Fruit fly (Drosophila melanogaster) whole organism, embryonic: ENCODE results near the gene Sas-4.

Experiments
- Antp ChIP-seq: fragments of 200-800 bp; sonication (Bioruptor generic); optimal IDR thresholded peaks from 3 replicates; lab custom pipeline; 2016; ENCODE audit warnings: missing biosample characterization, missing genetic modification characterization
- B-H2 ChIP-seq: fragments of 200-800 bp; sonication (Bioruptor generic); optimal IDR thresholded peaks from 2 replicates; lab custom pipeline; 2018; ENCODE audit warnings: missing biosample characterization, mild to moderate bottlenecking, missing genetic modification characterization
- CG10654 ChIP-seq: fragments of 200-800 bp; sonication (Bioruptor generic); optimal IDR thresholded peaks from 2 replicates; lab custom pipeline; 2016; ENCODE audit warnings: missing biosample characterization, missing genetic modification characterization
- CG11093 ChIP-seq: fragments of 200-800 bp; sonication (Bioruptor generic); IDR thresholded peaks from 3 replicates; pipeline ENCODE4 v1.3.6; 2022; ENCODE audit warnings: missing biosample characterization, missing genetic modification characterization
- CG11398 ChIP-seq: fragments of 200-800 bp; sonication (Bioruptor generic); optimal IDR thresholded peaks from 2 replicates; lab custom pipeline; 2016; ENCODE audit warnings: missing biosample characterization, missing genetic modification characterization
- CG13424 ChIP-seq: fragments of 200-800 bp; sonication (Bioruptor generic); optimal IDR thresholded peaks from 2 replicates; lab custom pipeline; 2019; ENCODE audit warnings: missing biosample characterization, mild to moderate bottlenecking, missing genetic modification characterization, moderate library complexity
- CG14667 ChIP-seq: fragments of 200-800 bp; sonication (Bioruptor generic); IDR thresholded peaks from 2 replicates; pipeline ENCODE4 v1.3.6; 2022; ENCODE audit warnings: missing biosample characterization, missing genetic modification characterization
- CG15479 ChIP-seq: fragments of 200-800 bp; sonication (Bioruptor generic); optimal IDR thresholded peaks from 3 replicates; lab custom pipeline; 2019; ENCODE audit warnings: missing biosample characterization, mild to moderate bottlenecking, missing genetic modification characterization, moderate library complexity
- CG1602 ChIP-seq: fragments of 200-800 bp; sonication (Bioruptor generic); optimal IDR thresholded peaks from 3 replicates; lab custom pipeline; 2016; ENCODE audit warnings: missing biosample characterization, missing genetic modification characterization
- CG16813 ChIP-seq: fragments of 200-800 bp; sonication (Bioruptor generic); IDR thresholded peaks from 3 replicates; pipeline ENCODE4 v1.3.6; 2022; ENCODE audit warnings: missing biosample characterization, missing genetic modification characterization; ENCODE audit not compliant: partially characterized antibody
- CG18764 ChIP-seq: fragments of 200-800 bp; sonication (Bioruptor generic); optimal IDR thresholded peaks from 3 replicates; lab custom pipeline; 2016; ENCODE audit warnings: missing biosample characterization, missing genetic modification characterization
- CG3281 ChIP-seq: fragments of 200-800 bp; sonication (Bioruptor generic); optimal IDR thresholded peaks from 3 replicates; lab custom pipeline; 2017; ENCODE audit warnings: missing biosample characterization, mild to moderate bottlenecking, missing genetic modification characterization
- CG33213 ChIP-seq: fragments of 200-800 bp; sonication (Bioruptor generic); optimal IDR thresholded peaks from 3 replicates; lab custom pipeline; 2016; ENCODE audit warnings: missing biosample characterization, missing genetic modification characterization
- CG34224 ChIP-seq: fragments of 200-800 bp; sonication (Bioruptor generic); IDR thresholded peaks from 3 replicates; pipeline ENCODE4 v1.3.6; 2022; ENCODE audit warnings: missing biosample characterization, missing genetic modification characterization; ENCODE audit not compliant: partially characterized antibody
- CG3847 ChIP-seq: fragments of 200-800 bp; sonication (Bioruptor generic); IDR thresholded peaks from 2 replicates; pipeline ENCODE4 v1.3.6; 2022; ENCODE audit warnings: missing biosample characterization, missing genetic modification characterization
- CG5953 ChIP-seq: fragments of 200-800 bp; sonication (Bioruptor generic); IDR thresholded peaks from 2 replicates; pipeline ENCODE4 v1.3.6; 2022; ENCODE audit warnings: missing biosample characterization, missing genetic modification characterization
- CG7745 ChIP-seq: fragments of 200-800 bp; sonication (Bioruptor generic); optimal IDR thresholded peaks from 2 replicates; lab custom pipeline; 2018; ENCODE audit warnings: missing biosample characterization, mild to moderate bottlenecking, missing genetic modification characterization, moderate library complexity
- CG7987 ChIP-seq: fragments of 200-800 bp; sonication (Bioruptor generic); optimal IDR thresholded peaks from 2 replicates; lab custom pipeline; 2018; ENCODE audit warnings: missing biosample characterization, mild to moderate bottlenecking, missing genetic modification characterization, moderate library complexity
- Doc2 ChIP-seq: fragments of 200-800 bp; sonication (Bioruptor generic); IDR thresholded peaks from 2 replicates; pipeline ENCODE4 v1.3.6; 2022; ENCODE audit warnings: missing biosample characterization, missing genetic modification characterization
- Hr51 ChIP-seq, 2 experiments: fragments of 200-800 bp; sonication (Bioruptor generic); optimal IDR thresholded peaks; 2 replicates in 1 of 2; 3 replicates in 1 of 2; lab custom pipeline; 2016 to 2018; ENCODE audit warnings: missing biosample characterization in 2 of 2, missing genetic modification characterization in 2 of 2, mild to moderate bottlenecking in 1 of 2, moderate library complexity in 1 of 2
- Jarid2 ChIP-seq: fragments of 200-800 bp; sonication (Bioruptor generic); optimal IDR thresholded peaks from 3 replicates; lab custom pipeline; 2017; ENCODE audit warnings: mild to moderate bottlenecking, missing biosample characterization, missing genetic modification reagents, missing genetic modification characterization
- Lpt ChIP-seq: fragments of >200 bp; optimal IDR thresholded peaks from 2 replicates; lab custom pipeline; 2018; ENCODE audit warnings: missing biosample characterization, missing genetic modification characterization
- MTF-1 ChIP-seq: fragments of 200-800 bp; sonication (Bioruptor generic); optimal IDR thresholded peaks from 2 replicates; lab custom pipeline; 2018; ENCODE audit warnings: missing biosample characterization, mild to moderate bottlenecking, missing genetic modification characterization, borderline replicate concordance
- Med ChIP-seq: fragments of 200-800 bp; sonication (Bioruptor generic); peaks from one replicate; lab custom pipeline; 2016; ENCODE audit warnings: missing biosample characterization, missing genetic modification characterization, mild to moderate bottlenecking, inconsistent platforms, moderate library complexity
- Neu2 ChIP-seq: fragments of 200-800 bp; sonication (Bioruptor generic); optimal IDR thresholded peaks from 3 replicates; lab custom pipeline; 2016; ENCODE audit warnings: missing biosample characterization, missing genetic modification characterization, borderline replicate concordance
- Oaz ChIP-seq: fragments of 200-800 bp; sonication (Bioruptor generic); IDR thresholded peaks from 2 replicates; pipeline ENCODE4 v1.3.6; 2022; ENCODE audit warnings: missing biosample characterization, missing genetic modification characterization
- PHDP ChIP-seq: fragments of 200-800 bp; sonication (Bioruptor generic); optimal IDR thresholded peaks from 3 replicates; lab custom pipeline; 2018; ENCODE audit warnings: missing biosample characterization, mild to moderate bottlenecking, missing genetic modification characterization, moderate library complexity
- ab ChIP-seq: fragments of 200-800 bp; sonication (Bioruptor generic); optimal IDR thresholded peaks from 2 replicates; lab custom pipeline; 2016; ENCODE audit warnings: missing biosample characterization, missing genetic modification characterization
- ap ChIP-seq: fragments of 200-800 bp; sonication (Bioruptor generic); IDR thresholded peaks from 2 replicates; pipeline ENCODE4 v1.3.6; 2022; ENCODE audit warnings: missing biosample characterization, missing genetic modification characterization
- btn ChIP-seq: fragments of 200-800 bp; sonication (Bioruptor generic); optimal IDR thresholded peaks from 2 replicates; lab custom pipeline; 2016; ENCODE audit warnings: missing biosample characterization, missing genetic modification characterization
- caup ChIP-seq: fragments of 200-800 bp; sonication (Bioruptor generic); optimal IDR thresholded peaks from 3 replicates; lab custom pipeline; 2017; ENCODE audit warnings: missing biosample characterization, mild to moderate bottlenecking, missing genetic modification characterization, moderate library complexity; ENCODE audit not compliant: severe bottlenecking
- emc ChIP-seq: fragments of 200-800 bp; sonication (Bioruptor generic); optimal IDR thresholded peaks from 2 replicates; lab custom pipeline; 2016; ENCODE audit warnings: missing biosample characterization, missing genetic modification characterization
- en ChIP-seq: fragments of 200-800 bp; sonication (Bioruptor generic); optimal IDR thresholded peaks from 2 replicates; lab custom pipeline; 2016; ENCODE audit warnings: missing biosample characterization, missing genetic modification characterization
- esg ChIP-seq: fragments of 200-800 bp; sonication (Bioruptor generic); conservative IDR thresholded peaks from 2 replicates; pipeline ENCODE4 v1.3.6; 2022; ENCODE audit warnings: missing biosample characterization, missing genetic modification characterization
- eyg ChIP-seq: fragments of 200-800 bp; sonication (Bioruptor generic); optimal IDR thresholded peaks from 3 replicates; lab custom pipeline; 2016; ENCODE audit warnings: missing biosample characterization, missing genetic modification characterization
- fu2 ChIP-seq: fragments of 200-800 bp; sonication (Bioruptor generic); optimal IDR thresholded peaks from 2 replicates; lab custom pipeline; 2016; ENCODE audit warnings: missing biosample characterization, missing genetic modification characterization
- ham ChIP-seq: fragments of 200-800 bp; sonication (Bioruptor generic); IDR thresholded peaks from 2 replicates; pipeline ENCODE4 v1.3.6; 2022; ENCODE audit warnings: missing biosample characterization, missing genetic modification characterization
- hth ChIP-seq: fragments of >200 bp; optimal IDR thresholded peaks from 2 replicates; lab custom pipeline; 2017; ENCODE audit warnings: inconsistent platforms
- jing ChIP-seq: fragments of 200-800 bp; sonication (Bioruptor generic); optimal IDR thresholded peaks from 2 replicates; lab custom pipeline; 2018; ENCODE audit warnings: missing biosample characterization, mild to moderate bottlenecking, missing genetic modification characterization
- lola ChIP-seq, 3 experiments: fragments of >200 bp in 2 of 3; fragments of 200-800 bp in 1 of 3; sonication (Bioruptor generic) in 1 of 3; optimal IDR thresholded peaks; 2 replicates each; lab custom pipeline; 2017 to 2019; ENCODE audit warnings: missing biosample characterization in 3 of 3, missing genetic modification characterization in 3 of 3, mild to moderate bottlenecking in 1 of 3, moderate library complexity in 1 of 3
- luna ChIP-seq: fragments of 200-800 bp; sonication (Bioruptor generic); optimal IDR thresholded peaks from 2 replicates; lab custom pipeline; 2016; ENCODE audit warnings: missing biosample characterization, missing genetic modification characterization
- run ChIP-seq: fragments of 200-800 bp; sonication (Bioruptor generic); optimal IDR thresholded peaks from 3 replicates; lab custom pipeline; 2018; ENCODE audit warnings: missing biosample characterization, mild to moderate bottlenecking, missing genetic modification characterization
- salm ChIP-seq: fragments of 200-800 bp; sonication (Bioruptor generic); optimal IDR thresholded peaks from 2 replicates; lab custom pipeline; 2018; ENCODE audit warnings: missing biosample characterization, mild to moderate bottlenecking, missing genetic modification characterization
- seq ChIP-seq: fragments of 200-800 bp; sonication (Bioruptor generic); IDR thresholded peaks from 2 replicates; pipeline ENCODE4 v1.3.6; 2022; ENCODE audit warnings: missing biosample characterization, missing genetic modification characterization
- so ChIP-seq: fragments of 200-800 bp; sonication (Bioruptor generic); IDR thresholded peaks from 3 replicates; pipeline ENCODE4 v1.3.6; 2022; ENCODE audit warnings: missing biosample characterization, missing genetic modification characterization
- stwl ChIP-seq: fragments of 200-800 bp; sonication (Bioruptor generic); optimal IDR thresholded peaks from 3 replicates; lab custom pipeline; 2018; ENCODE audit warnings: missing biosample characterization, mild to moderate bottlenecking, missing genetic modification characterization, moderate library complexity
- tll ChIP-seq, 2 experiments: fragments of 200-800 bp in 1 of 2; fragments of >200 bp in 1 of 2; sonication (Bioruptor generic) in 1 of 2; optimal IDR thresholded peaks; 2 replicates each; lab custom pipeline; 2017 to 2019; ENCODE audit warnings: missing biosample characterization in 2 of 2, missing genetic modification characterization in 2 of 2, mild to moderate bottlenecking in 1 of 2, moderate library complexity in 1 of 2
- tna ChIP-seq: fragments of 200-800 bp; sonication (Bioruptor generic); IDR thresholded peaks from 2 replicates; pipeline ENCODE4 v1.3.6; 2022; ENCODE audit warnings: missing biosample characterization, missing genetic modification characterization; ENCODE audit not compliant: partially characterized antibody
- vvl ChIP-seq: fragments of 200-800 bp; sonication (Bioruptor generic); IDR thresholded peaks from 2 replicates; pipeline ENCODE4 v1.3.6; 2022; ENCODE audit warnings: missing biosample characterization, missing genetic modification characterization
- zfh1 ChIP-seq: fragments of 200-800 bp; sonication (Bioruptor generic); IDR thresholded peaks from 3 replicates; pipeline ENCODE4 v1.3.6; 2022; ENCODE audit warnings: missing biosample characterization, missing genetic modification characterization

Sas-4 gene

dm6 chr3R:7127966-7128365 lies 23.2 kb upstream of the Sas-4 start, which contains the start of gene CG10068 (continued):
- TF ChIP-seq lola (GFP tag; optimal IDR thresholded peaks at IDR 0.05; lab: Kevin White, UChicago) (peak in 1 of 3 experiments; percentile 91), salm (tag; lab: Kevin White, UChicago) (peak; percentile 75), Neu2 (GFP tag; lab: Kevin White, UChicago) (peak; percentile 68), CG13424 (peak; percentile 88), Oaz (peak; percentile 81), ham (GFP tag; lab: Robert Waterston, UW) (no peak), tna (GFP tag; lab: Robert Waterston, UW) (no peak), CG7745 (tag; lab: Kevin White, UChicago) (no peak), en (GFP tag; lab: Kevin White, UChicago) (peak; percentile 79), Med (GFP tag; lab: Kevin White, UChicago) (peak; percentile 99), Hr51 (GFP tag; optimal IDR thresholded peaks at IDR 0.05; lab: Kevin White, UChicago) (peak; percentile 86 to 87), CG15479 (GFP tag; lab: Kevin White, UChicago) (peak; percentile 20), MTF-1 (GFP tag; lab: Kevin White, UChicago) (peak; percentile 70), CG14667 (GFP tag; lab: Robert Waterston, UW) (peak; percentile 85), Antp (GFP tag; lab: Kevin White, UChicago) (peak; percentile 82), Lpt (GFP tag; lab: Kevin White, UChicago) (no peak), Jarid2 (GFP tag; lab: Kevin White, UChicago) (peak; percentile 29), CG11398 (GFP tag; lab: Kevin White, UChicago) (peak; percentile 85), ab (GFP tag; lab: Kevin White, UChicago) (no peak), CG3847 (GFP tag; lab: Robert Waterston, UW) (no peak), stwl (tag; lab: Kevin White, UChicago) (peak; percentile 98), emc (peak; percentile 69), CG34224 (GFP tag; lab: Robert Waterston, UW) (peak; percentile 48; the same call in 2 of the 3 replicates), jing (GFP tag; lab: Kevin White, UChicago) (peak; percentile 72), Doc2 (no peak), PHDP (tag; lab: Kevin White, UChicago) (peak; percentile 82), eyg (GFP tag; lab: Kevin White, UChicago) (peak; percentile 79), so (peak; percentile 90), hth (lab: Kevin White, UChicago) (no peak), CG7987 (peak; percentile 76), seq (GFP tag; lab: Robert Waterston, UW) (peak; percentile 91), run (tag; lab: Kevin White, UChicago) (peak; percentile 51), vvl (peak; percentile 98), zfh1 (GFP tag; lab: Robert Waterston, UW) (peak; percentile 97), CG3281 (GFP tag; lab: Kevin White, UChicago) (peak; percentile 82), caup (GFP tag; lab: Kevin White, UChicago) (peak; percentile 88), tll (GFP tag; optimal IDR thresholded peaks at IDR 0.05; lab: Kevin White, UChicago) (peak in 1 of 2 experiments; percentile 80), ap (GFP tag; lab: Robert Waterston, UW) (peak; percentile 85), CG10654 (GFP tag; lab: Kevin White, UChicago) (peak; percentile 83), CG5953 (GFP tag; lab: Robert Waterston, UW) (peak; percentile 89), B-H2 (GFP tag; lab: Kevin White, UChicago) (peak; percentile 78), CG18764 (peak; percentile 84), CG1602 (GFP tag; lab: Kevin White, UChicago) (peak; percentile 89), CG11093 (GFP tag; lab: Robert Waterston, UW) (peak; percentile 77), btn (GFP tag; lab: Kevin White, UChicago) (peak; percentile 85), CG33213 (GFP tag; lab: Kevin White, UChicago) (peak; percentile 94), luna (peak; percentile 52), CG16813 (GFP tag; lab: Robert Waterston, UW) (peak; percentile 38; the same call in 1 of the 3 replicates), esg (GFP tag; lab: Robert Waterston, UW) (peak; percentile 80), fu2 (GFP tag; lab: Kevin White, UChicago) (peak; percentile 71)
